Worm (Caenorhabditis elegans) whole organism, early embryonic: ENCODE results near the gene T22B2.5.

Experiments used
- B0310.2 ChIP-seq: sonication (generic microtip); optimal IDR thresholded peaks from 2 replicates; lab custom pipeline; 2016; ENCODE audit warnings: mild to moderate bottlenecking, missing genetic modification characterization, missing compliant biosample characterization
- F13C5.2 ChIP-seq: sonication (generic microtip); optimal IDR thresholded peaks from 2 replicates; lab custom pipeline; 2017; ENCODE audit warnings: mild to moderate bottlenecking, missing genetic modification characterization, inconsistent platforms, missing compliant biosample characterization
- aly-1 ChIP-seq: sonication (generic microtip); optimal IDR thresholded peaks from 2 replicates; lab custom pipeline; 2016; ENCODE audit warnings: missing genetic modification characterization, missing compliant biosample characterization
- ama-1 ChIP-seq: fragments of 150-350 bp; optimal IDR thresholded peaks from 2 replicates; lab custom pipeline; 2014
- ceh-13 ChIP-seq: fragments of 200-800 bp; sonication (Bioruptor generic); optimal IDR thresholded peaks from 2 replicates; lab custom pipeline; 2018; ENCODE audit warnings: mild to moderate bottlenecking, missing genetic modification characterization, missing compliant biosample characterization
- ceh-36 ChIP-seq: sonication (generic microtip); optimal IDR thresholded peaks from 2 replicates; lab custom pipeline; 2016; ENCODE audit warnings: missing genetic modification characterization, inconsistent platforms, missing compliant biosample characterization
- ets-7 ChIP-seq: sonication (generic microtip); optimal IDR thresholded peaks from 2 replicates; lab custom pipeline; 2016; ENCODE audit warnings: missing genotype, missing genetic modification characterization, missing compliant biosample characterization
- flt-1 ChIP-seq: fragments of 200-800 bp; sonication (Bioruptor generic); IDR thresholded peaks from 2 replicates; pipeline ENCODE4 v1.3.6; 2022; ENCODE audit warnings: missing genetic modification characterization, missing compliant biosample characterization
- hmbx-1 ChIP-seq: sonication (generic microtip); optimal IDR thresholded peaks from 2 replicates; lab custom pipeline; 2016; ENCODE audit warnings: mild to moderate bottlenecking, missing genetic modification characterization, missing compliant biosample characterization
- hmg-4 ChIP-seq: fragments of 200-800 bp; sonication (Bioruptor generic); optimal IDR thresholded peaks from 2 replicates; lab custom pipeline; 2018; ENCODE audit warnings: mild to moderate bottlenecking, missing genetic modification characterization, missing compliant biosample characterization
- hnd-1 ChIP-seq: sonication (generic microtip); optimal IDR thresholded peaks from 2 replicates; lab custom pipeline; 2016; ENCODE audit warnings: missing genetic modification characterization, missing compliant biosample characterization
- pes-1 ChIP-seq: fragments of 200-800 bp; sonication (Bioruptor generic); IDR thresholded peaks from 2 replicates; pipeline ENCODE4 v1.3.6; 2022; ENCODE audit warnings: missing genetic modification reagents, missing genetic modification characterization, missing compliant biosample characterization
- scrt-1 ChIP-seq: fragments of 200-800 bp; sonication (Bioruptor generic); IDR thresholded peaks from 2 replicates; pipeline ENCODE4 v1.3.6; 2022; ENCODE audit warnings: missing genetic modification characterization, missing compliant biosample characterization
- sea-1 ChIP-seq: fragments of 200-800 bp; sonication (Bioruptor generic); conservative IDR thresholded peaks from 2 replicates; pipeline ENCODE4 v1.3.6; 2022; ENCODE audit warnings: missing genetic modification characterization, missing compliant biosample characterization
- tbx-11 ChIP-seq: fragments of 200-800 bp; sonication (Bioruptor generic); IDR thresholded peaks from 2 replicates; pipeline ENCODE4 v1.3.6; 2022; ENCODE audit warnings: missing genetic modification characterization, missing compliant biosample characterization
- tbx-37 ChIP-seq: fragments of 200-800 bp; sonication (Bioruptor generic); conservative IDR thresholded peaks from 2 replicates; pipeline ENCODE4 v1.3.6; 2022; ENCODE audit warnings: missing genetic modification reagents, missing genetic modification characterization, missing compliant biosample characterization
- tra-4 ChIP-seq: sonication (generic microtip); optimal IDR thresholded peaks from 2 replicates; lab custom pipeline; 2017; ENCODE audit warnings: missing genetic modification characterization, missing compliant biosample characterization

Gene T22B2.5

ce11 chrX:3911280-3911679 is at the start of gene T22B2.5:
Gene T22B2.5, minus strand, starts transcription at chrX:3911380.
- no peak for TF ChIP-seq F13C5.2 (tag; lab: Kevin White, UChicago)
- TF ChIP-seq tbx-11 (GFP tag; lab: Robert Waterston, UW): no peak
- TF ChIP-seq ama-1 (lab: Kevin White, UChicago): no peak
- TF ChIP-seq B0310.2: no peak
- no peak for TF ChIP-seq sea-1 (GFP tag; lab: Robert Waterston, UW)
- TF ChIP-seq hmg-4 (GFP tag; lab: Kevin White, UChicago): no peak
- TF ChIP-seq scrt-1 (GFP tag; lab: Robert Waterston, UW): no peak
- TF ChIP-seq ets-7: no peak
- no peak for TF ChIP-seq ceh-13 (GFP tag; lab: Kevin White, UChicago)
- TF ChIP-seq tra-4: no peak
- TF ChIP-seq aly-1: no peak
- no peak for TF ChIP-seq tbx-37 (GFP tag; lab: Robert Waterston, UW)
- TF ChIP-seq ceh-36 (tag; lab: Kevin White, UChicago): no peak
- TF ChIP-seq hmbx-1 (tag; lab: Kevin White, UChicago): no peak
- TF ChIP-seq hnd-1 (tag; lab: Kevin White, UChicago): no peak
- no peak for TF ChIP-seq flt-1 (GFP tag; lab: Robert Waterston, UW)
- TF ChIP-seq pes-1 (GFP tag; lab: Robert Waterston, UW): no peak

ce11 chrX:3960345-3960744 is 49.2 kb upstream of the T22B2.5 start:
- TF ChIP-seq tra-4 (no peak), tbx-37 (GFP tag; lab: Robert Waterston, UW) (no peak), pes-1 (GFP tag; lab: Robert Waterston, UW) (no peak), tbx-11 (GFP tag; lab: Robert Waterston, UW) (no peak), F13C5.2 (tag; lab: Kevin White, UChicago) (no peak), hmbx-1 (tag; lab: Kevin White, UChicago) (no peak), hmg-4 (GFP tag; lab: Kevin White, UChicago) (no peak), scrt-1 (GFP tag; lab: Robert Waterston, UW) (no peak), ama-1 (lab: Kevin White, UChicago) (no peak), ceh-13 (GFP tag; lab: Kevin White, UChicago) (no peak), aly-1 (no peak), ceh-36 (tag; lab: Kevin White, UChicago) (no peak), flt-1 (GFP tag; lab: Robert Waterston, UW) (no peak), B0310.2 (no peak), ets-7 (no peak), hnd-1 (tag; lab: Kevin White, UChicago) (no peak), sea-1 (GFP tag; lab: Robert Waterston, UW) (no peak)

- TF ChIP-seq flt-1 (GFP tag; lab: Robert Waterston, UW): no peak
- TF ChIP-seq aly-1: no peak
- TF ChIP-seq pes-1 (GFP tag; lab: Robert Waterston, UW): no peak
- TF ChIP-seq ama-1 (lab: Kevin White, UChicago): no peak
- TF ChIP-seq hmbx-1 (tag; lab: Kevin White, UChicago): no peak
- TF ChIP-seq hmg-4 (GFP tag; lab: Kevin White, UChicago): no peak
- no peak for TF ChIP-seq ceh-36 (tag; lab: Kevin White, UChicago)
- no peak for TF ChIP-seq B0310.2
- TF ChIP-seq hnd-1 (tag; lab: Kevin White, UChicago): no peak
Measured at ce11 chrX:3959221-3959620, 48.0 kb upstream of the T22B2.5 start.

- TF ChIP-seq ets-7 (no peak), tbx-37 (GFP tag; lab: Robert Waterston, UW) (no peak), B0310.2 (no peak), ceh-36 (tag; lab: Kevin White, UChicago) (no peak), tra-4 (no peak)
Measured at ce11 chrX:3958252-3958651, 47.1 kb upstream of the T22B2.5 start, which contains the start of gene lin-18. Gene lin-18, plus strand, starts transcription at chrX:3958552.

- TF ChIP-seq hmg-4 (GFP tag; lab: Kevin White, UChicago): no peak
- TF ChIP-seq F13C5.2 (tag; lab: Kevin White, UChicago): no peak
- no peak for TF ChIP-seq ceh-36 (tag; lab: Kevin White, UChicago)
- no peak for TF ChIP-seq tra-4
- no peak for TF ChIP-seq hnd-1 (tag; lab: Kevin White, UChicago)
- TF ChIP-seq tbx-37 (GFP tag; lab: Robert Waterston, UW): no peak
- no peak for TF ChIP-seq sea-1 (GFP tag; lab: Robert Waterston, UW)
- no peak for TF ChIP-seq scrt-1 (GFP tag; lab: Robert Waterston, UW)
- TF ChIP-seq ama-1 (lab: Kevin White, UChicago): no peak
- TF ChIP-seq ceh-13 (GFP tag; lab: Kevin White, UChicago): no peak
- no peak for TF ChIP-seq ets-7
- TF ChIP-seq tbx-11 (GFP tag; lab: Robert Waterston, UW): no peak
- no peak for TF ChIP-seq hmbx-1 (tag; lab: Kevin White, UChicago)
- TF ChIP-seq flt-1 (GFP tag; lab: Robert Waterston, UW): no peak
- TF ChIP-seq B0310.2: no peak
Measured at ce11 chrX:3957475-3958204, 46.5 kb upstream of the T22B2.5 start.

- TF ChIP-seq sea-1 (GFP tag; lab: Robert Waterston, UW): no peak
- TF ChIP-seq hmg-4 (GFP tag; lab: Kevin White, UChicago): no peak
- no peak for TF ChIP-seq flt-1 (GFP tag; lab: Robert Waterston, UW)
- TF ChIP-seq hnd-1 (tag; lab: Kevin White, UChicago): no peak
- TF ChIP-seq hmbx-1 (tag; lab: Kevin White, UChicago): no peak
- no peak for TF ChIP-seq tra-4
- no peak for TF ChIP-seq aly-1
- no peak for TF ChIP-seq ets-7
- TF ChIP-seq tbx-37 (GFP tag; lab: Robert Waterston, UW): no peak
- no peak for TF ChIP-seq ceh-13 (GFP tag; lab: Kevin White, UChicago)
- no peak for TF ChIP-seq pes-1 (GFP tag; lab: Robert Waterston, UW)
- no peak for TF ChIP-seq ceh-36 (tag; lab: Kevin White, UChicago)
- TF ChIP-seq B0310.2: no peak
- no peak for TF ChIP-seq ama-1 (lab: Kevin White, UChicago)
- TF ChIP-seq tbx-11 (GFP tag; lab: Robert Waterston, UW): no peak
- TF ChIP-seq scrt-1 (GFP tag; lab: Robert Waterston, UW): no peak
- TF ChIP-seq F13C5.2 (tag; lab: Kevin White, UChicago): no peak
Measured at ce11 chrX:3952737-3953136, 41.6 kb upstream of the T22B2.5 start.
